Fruit fly (Drosophila melanogaster): Measurements from ENCODE around the gene CG11927.

dm6 chr2L:4798894-4799293 lies 48.7 kb upstream of the CG11927 start:
- no peak for TF ChIP-seq CG8301 (tag; optimal IDR thresholded peaks at IDR 0.05)
- TF ChIP-seq Pif1A (GFP tag; optimal IDR thresholded peaks at IDR 0.05): no peak
- no peak for TF ChIP-seq EcR (GFP tag; optimal IDR thresholded peaks at IDR 0.05)
- no peak for TF ChIP-seq CG12605 (GFP tag; IDR thresholded peaks at IDR 0.05)
- TF ChIP-seq Pif1B (GFP tag; optimal IDR thresholded peaks at IDR 0.05): no peak
- TF ChIP-seq gl (tag; optimal IDR thresholded peaks at IDR 0.05): no peak
- TF ChIP-seq CG8159 (tag; optimal IDR thresholded peaks at IDR 0.05): no peak
- TF ChIP-seq CG32121 (GFP tag; IDR thresholded peaks at IDR 0.05): no peak
- no peak for TF ChIP-seq CG15710 (tag; optimal IDR thresholded peaks at IDR 0.05)
- TF ChIP-seq CG10348 (GFP tag; IDR thresholded peaks at IDR 0.05): no peak

Measured in whole organism, pupa.